Worm (Caenorhabditis elegans) whole organism, L4 larva: ENCODE data around the gene C03G6.21.

ENCODE experiments used
- D1046.2 ChIP-seq: fragments of 200-800 bp; sonication (Bioruptor generic); IDR thresholded peaks from 2 replicates; pipeline ENCODE4 v1.3.6; 2022; ENCODE audit warnings: missing genetic modification characterization, missing compliant biosample characterization
- F10B5.3 ChIP-seq: sonication (generic microtip); optimal IDR thresholded peaks from 2 replicates; lab custom pipeline; 2016; ENCODE audit warnings: mild to moderate bottlenecking, missing genetic modification characterization, missing compliant biosample characterization
- F49E8.2 ChIP-seq: sonication (generic microtip); optimal IDR thresholded peaks from 2 replicates; lab custom pipeline; 2016; ENCODE audit warnings: missing compliant biosample characterization, mild to moderate bottlenecking, missing genetic modification characterization, borderline replicate concordance
- R02D3.7 ChIP-seq: fragments of 150-350 bp; sonication (generic microtip); optimal IDR thresholded peaks from 3 replicates; lab custom pipeline; 2014; ENCODE audit warnings: missing biosample characterization, missing genetic modification characterization
- Y75B8A.6 ChIP-seq: fragments of 200-800 bp; sonication (Bioruptor generic); IDR thresholded peaks from 2 replicates; pipeline ENCODE4 v1.3.6; 2022; ENCODE audit warnings: missing genetic modification reagents, missing genetic modification characterization, missing compliant biosample characterization
- ZK337.2 ChIP-seq: fragments of 200-800 bp; sonication (Bioruptor generic); IDR thresholded peaks from 2 replicates; pipeline ENCODE4 v1.3.6; 2022; ENCODE audit warnings: missing genetic modification reagents, missing genetic modification characterization, missing compliant biosample characterization
- ama-1 ChIP-seq: fragments of 150-350 bp; optimal IDR thresholded peaks from 2 replicates; lab custom pipeline; 2014; ENCODE audit warnings: inconsistent platforms, mixed read lengths
- daf-12 ChIP-seq: fragments of 150-350 bp; optimal IDR thresholded peaks from 2 replicates; lab custom pipeline; 2014; ENCODE audit warnings: missing biosample characterization, missing genetic modification reagents, missing genetic modification characterization
- gei-8 ChIP-seq: fragments of 200-800 bp; sonication (Bioruptor generic); optimal IDR thresholded peaks from 2 replicates; lab custom pipeline; 2018; ENCODE audit warnings: mild to moderate bottlenecking, missing genetic modification characterization, missing compliant biosample characterization
- mep-1 ChIP-seq: fragments of 150-350 bp; sonication (generic microtip); optimal IDR thresholded peaks from 3 replicates; lab custom pipeline; 2014; ENCODE audit warnings: missing biosample characterization, missing genetic modification characterization
- mes-2 ChIP-seq: sonication (generic microtip); optimal IDR thresholded peaks from 2 replicates; lab custom pipeline; 2016; ENCODE audit warnings: missing genotype, mild to moderate bottlenecking, missing genetic modification characterization, missing compliant biosample characterization; ENCODE audit not compliant: poor library complexity, severe bottlenecking
- nhr-111 ChIP-seq: fragments of 200-800 bp; sonication (Bioruptor generic); optimal IDR thresholded peaks from 2 replicates; lab custom pipeline; 2018; ENCODE audit warnings: mild to moderate bottlenecking, missing genetic modification characterization, missing compliant biosample characterization
- nhr-6 ChIP-seq: fragments of 150-350 bp; optimal IDR thresholded peaks from 2 replicates; lab custom pipeline; 2014; ENCODE audit warnings: missing biosample characterization, missing genetic modification characterization
- zip-2 ChIP-seq: fragments of 150-350 bp; optimal IDR thresholded peaks from 2 replicates; lab custom pipeline; 2014; ENCODE audit warnings: missing biosample characterization, missing genetic modification characterization

Gene C03G6.21

DNA sequence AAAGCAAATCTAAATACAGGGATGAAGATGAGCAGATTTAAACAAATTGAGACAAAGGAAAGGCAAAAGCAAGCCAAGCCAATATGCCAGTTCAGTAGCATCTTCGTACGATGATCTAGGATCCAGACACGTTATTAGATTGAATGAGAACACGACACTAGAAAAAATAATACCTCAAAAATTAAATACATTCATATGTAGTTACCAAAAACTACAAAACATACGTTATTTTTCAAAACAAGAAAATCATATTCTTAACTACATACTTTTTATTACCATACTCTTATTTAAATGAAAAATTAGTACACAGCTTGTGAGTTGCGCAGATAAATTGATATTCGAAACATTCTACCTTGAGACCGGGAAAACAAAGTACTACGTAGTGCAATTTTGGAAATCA lies 43.4 kb downstream of the C03G6.21 start, which contains the start of gene srx-6 (continued):
- TF ChIP-seq F10B5.3 (tag; lab: Kevin White, UChicago) (no peak), F49E8.2 (tag; lab: Kevin White, UChicago) (no peak)
- TF ChIP-seq, all 104 proteins: peak for 0

DNA sequence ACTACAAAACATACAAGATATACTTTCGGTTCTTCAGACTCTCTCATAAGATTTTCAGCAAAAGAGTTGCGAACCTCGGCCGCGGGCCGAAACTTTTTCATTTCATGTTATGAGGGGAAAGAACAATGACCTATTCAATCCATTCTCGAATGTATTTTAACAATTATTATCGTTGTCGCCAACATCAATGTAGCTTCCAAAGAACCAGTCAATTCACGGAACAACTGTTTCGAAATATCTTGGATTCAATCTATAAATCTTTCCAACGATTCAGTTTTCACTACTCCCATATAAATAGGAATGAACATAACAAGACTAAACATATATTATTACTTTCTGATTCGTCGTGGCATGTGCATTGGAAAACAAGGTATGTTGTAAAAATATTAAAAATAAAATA lies 49.5 kb downstream of the C03G6.21 start, which contains the start of gene F07G11.1:
TSS of gene F07G11.1 (plus strand) at position 301 of the 400 bp plus-strand sequence.
- TF ChIP-seq zip-2 (tag; lab: Kevin White, UChicago) (no peak), ama-1 (no peak), R02D3.7 (tag; lab: Kevin White, UChicago) (no peak), Y75B8A.6 (GFP tag; lab: Robert Waterston, UW) (no peak), nhr-111 (GFP tag; lab: Kevin White, UChicago) (no peak), mep-1 (tag; lab: Kevin White, UChicago) (no peak), nhr-6 (no peak), daf-12 (no peak), ZK337.2 (GFP tag; lab: Robert Waterston, UW) (no peak), mes-2 (no peak), D1046.2 (GFP tag; lab: Robert Waterston, UW) (no peak), gei-8 (GFP tag; lab: Kevin White, UChicago) (no peak)
